Worm (Caenorhabditis elegans) whole organism, mixed stage, embryonic: ENCODE results near the gene srh-125.

Experiments used
- M03D4.4 ChIP-seq: sonication (generic microtip); optimal IDR thresholded peaks from 2 replicates; lab custom pipeline; 2017; ENCODE audit warnings: mild to moderate bottlenecking, missing genetic modification characterization, missing compliant biosample characterization
- bed-3 ChIP-seq: fragments of 200-800 bp; sonication (Bioruptor generic); optimal IDR thresholded peaks from 3 replicates; lab custom pipeline; 2018; ENCODE audit warnings: mild to moderate bottlenecking, missing genetic modification characterization, moderate library complexity, missing compliant biosample characterization
- blmp-1 ChIP-seq: fragments of 150-350 bp; optimal IDR thresholded peaks from 2 replicates; lab custom pipeline; 2014; ENCODE audit warnings: missing biosample characterization, missing genetic modification characterization
- ceh-39 ChIP-seq: fragments of 150-350 bp; optimal IDR thresholded peaks from 2 replicates; lab custom pipeline; 2014; ENCODE audit warnings: missing biosample characterization, missing genetic modification characterization
- ceh-43 ChIP-seq: fragments of 200-800 bp; sonication (Bioruptor generic); optimal IDR thresholded peaks from 2 replicates; lab custom pipeline; 2018; ENCODE audit warnings: mild to moderate bottlenecking, missing genetic modification characterization, moderate library complexity, missing compliant biosample characterization
- ceh-83 ChIP-seq: fragments of 200-800 bp; sonication (Bioruptor generic); optimal IDR thresholded peaks from 2 replicates; lab custom pipeline; 2018; ENCODE audit warnings: mild to moderate bottlenecking, missing genetic modification characterization, missing compliant biosample characterization
- ces-1 ChIP-seq: fragments of 150-350 bp; optimal IDR thresholded peaks from 2 replicates; lab custom pipeline; 2014; ENCODE audit warnings: missing biosample characterization, missing genetic modification reagents, missing genetic modification characterization
- cnd-1 ChIP-seq: fragments of 200-800 bp; sonication (Bioruptor generic); optimal IDR thresholded peaks from 2 replicates; lab custom pipeline; 2018; ENCODE audit warnings: mild to moderate bottlenecking, missing genetic modification characterization, missing compliant biosample characterization
- drap-1 ChIP-seq: fragments of 200-800 bp; sonication (Bioruptor generic); optimal IDR thresholded peaks from 3 replicates; lab custom pipeline; 2018; ENCODE audit warnings: mild to moderate bottlenecking, missing genetic modification characterization, missing compliant biosample characterization
- elt-1 ChIP-seq: sonication (generic microtip); optimal IDR thresholded peaks from 2 replicates; lab custom pipeline; 2017; ENCODE audit warnings: missing genetic modification characterization, mild to moderate bottlenecking, missing compliant biosample characterization, antibody characterized with exemption, moderate library complexity, borderline replicate concordance; ENCODE audit not compliant: insufficient read depth
- elt-3 ChIP-seq: fragments of 150-350 bp; optimal IDR thresholded peaks from 2 replicates; lab custom pipeline; 2014; ENCODE audit warnings: missing biosample characterization, missing genetic modification characterization
- flh-1 ChIP-seq: fragments of 200-800 bp; sonication (Bioruptor generic); optimal IDR thresholded peaks from 2 replicates; lab custom pipeline; 2018; ENCODE audit warnings: mild to moderate bottlenecking, missing genetic modification characterization, moderate library complexity, missing compliant biosample characterization
- ham-2 ChIP-seq: fragments of 200-800 bp; sonication (Bioruptor generic); optimal IDR thresholded peaks from 2 replicates; lab custom pipeline; 2018; ENCODE audit warnings: mild to moderate bottlenecking, missing genetic modification characterization, missing compliant biosample characterization
- hlh-1 ChIP-seq: fragments of 150-350 bp; optimal IDR thresholded peaks from 2 replicates; lab custom pipeline; 2014; ENCODE audit warnings: missing biosample characterization, missing genetic modification reagents, missing genetic modification characterization
- lin-13 ChIP-seq: fragments of 150-350 bp; optimal IDR thresholded peaks from 2 replicates; lab custom pipeline; 2014; ENCODE audit warnings: missing biosample characterization, missing genetic modification characterization
- lin-32 ChIP-seq: fragments of 200-800 bp; sonication (Bioruptor generic); optimal IDR thresholded peaks from 2 replicates; lab custom pipeline; 2018; ENCODE audit warnings: mild to moderate bottlenecking, missing genetic modification characterization, missing compliant biosample characterization
- mab-5 ChIP-seq: fragments of 150-350 bp; optimal IDR thresholded peaks from 2 replicates; lab custom pipeline; 2014; ENCODE audit warnings: missing biosample characterization, missing genetic modification characterization
- mep-1 ChIP-seq: fragments of 150-350 bp; optimal IDR thresholded peaks from 2 replicates; lab custom pipeline; 2017; ENCODE audit warnings: missing biosample characterization, missing genetic modification reagents, missing genetic modification characterization, inconsistent platforms
- mls-2 ChIP-seq: sonication (generic microtip); optimal IDR thresholded peaks from 2 replicates; lab custom pipeline; 2016; ENCODE audit warnings: mild to moderate bottlenecking, missing genetic modification characterization, moderate library complexity, missing compliant biosample characterization
- nhr-12 ChIP-seq: fragments of 150-350 bp; optimal IDR thresholded peaks from 2 replicates; lab custom pipeline; 2014; ENCODE audit warnings: missing biosample characterization, missing genetic modification characterization
- nhr-237 ChIP-seq: fragments of 150-350 bp; optimal IDR thresholded peaks from 2 replicates; lab custom pipeline; 2014; ENCODE audit warnings: missing biosample characterization, missing genetic modification characterization
- nhr-28 ChIP-seq: fragments of 150-350 bp; optimal IDR thresholded peaks from 2 replicates; lab custom pipeline; 2014; ENCODE audit warnings: missing biosample characterization, missing genetic modification characterization
- nhr-76 ChIP-seq: sonication (generic microtip); optimal IDR thresholded peaks from 2 replicates; lab custom pipeline; 2017; ENCODE audit warnings: missing biosample characterization, missing genetic modification characterization
- pha-4 ChIP-seq: fragments of 150-350 bp; optimal IDR thresholded peaks from 2 replicates; lab custom pipeline; 2018; ENCODE audit warnings: missing biosample characterization, missing genetic modification reagents, missing genetic modification characterization
- sem-2 ChIP-seq: fragments of 200-800 bp; sonication (Bioruptor generic); optimal IDR thresholded peaks from 2 replicates; lab custom pipeline; 2018; ENCODE audit warnings: mild to moderate bottlenecking, missing genetic modification characterization, missing compliant biosample characterization
- snpc-4 ChIP-seq: fragments of 150-350 bp; optimal IDR thresholded peaks from 2 replicates; lab custom pipeline; 2014; ENCODE audit warnings: missing biosample characterization, missing genetic modification characterization
- sptf-1 ChIP-seq: sonication (generic microtip); optimal IDR thresholded peaks from 2 replicates; lab custom pipeline; 2017; ENCODE audit warnings: mild to moderate bottlenecking, missing genetic modification characterization, moderate library complexity, missing compliant biosample characterization
- tbx-8 ChIP-seq: fragments of 200-800 bp; sonication (Bioruptor generic); optimal IDR thresholded peaks from 2 replicates; lab custom pipeline; 2018; ENCODE audit warnings: mild to moderate bottlenecking, missing genetic modification characterization, moderate library complexity, missing compliant biosample characterization
- unc-39 ChIP-seq: fragments of 150-350 bp; optimal IDR thresholded peaks from 2 replicates; lab custom pipeline; 2014; ENCODE audit warnings: missing biosample characterization, missing genetic modification characterization
- unc-62 ChIP-seq: fragments of 150-350 bp; optimal IDR thresholded peaks from 2 replicates; lab custom pipeline; 2014; ENCODE audit warnings: missing biosample characterization, missing genetic modification reagents, missing genetic modification characterization
- zip-8 ChIP-seq: fragments of 150-350 bp; optimal IDR thresholded peaks from 2 replicates; lab custom pipeline; 2014; ENCODE audit warnings: missing biosample characterization, missing genetic modification characterization
- ztf-11 ChIP-seq: fragments of 150-350 bp; optimal IDR thresholded peaks from 2 replicates; lab custom pipeline; 2014; ENCODE audit warnings: missing biosample characterization, missing genetic modification characterization

The srh-125 gene

DNA sequence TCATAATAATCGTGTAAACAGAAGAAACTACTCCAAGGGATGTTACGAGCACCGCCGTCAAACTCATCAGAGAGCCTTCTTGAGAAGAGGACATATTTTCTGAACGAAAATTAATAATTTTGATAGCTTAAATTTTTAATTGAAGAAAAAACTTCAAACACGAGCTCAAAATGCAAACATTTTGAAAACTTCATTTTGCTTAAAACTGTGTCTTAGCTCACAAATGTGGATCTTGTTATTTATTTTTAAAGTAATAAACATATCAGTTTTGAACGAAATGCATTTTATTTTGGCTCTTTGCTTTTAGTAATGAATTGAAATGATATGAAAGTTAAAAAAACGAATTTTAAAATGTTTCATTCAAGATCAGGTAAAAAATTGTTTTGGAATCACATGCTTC is 10.9 kb upstream of the srh-125 start, which contains the start of gene srbc-7:
Gene srbc-7, minus strand, starts transcription at position 101 of the 400 bp plus-strand sequence.
- no peak for TF ChIP-seq ceh-43
- no peak for TF ChIP-seq drap-1 (GFP tag; lab: Kevin White, UChicago)
- no peak for TF ChIP-seq nhr-28 (tag; lab: Kevin White, UChicago)
- TF ChIP-seq ztf-11, result no peak
- TF ChIP-seq ham-2 (GFP tag; lab: Kevin White, UChicago), result no peak
- TF ChIP-seq hlh-1, result no peak
- TF ChIP-seq zip-8 (tag; lab: Kevin White, UChicago), result no peak
- no peak for TF ChIP-seq sem-2
- no peak for TF ChIP-seq mls-2 (tag; lab: Kevin White, UChicago)
- no peak for TF ChIP-seq nhr-12 (tag; lab: Kevin White, UChicago)
- TF ChIP-seq elt-3, result no peak
- no peak for TF ChIP-seq ces-1 (GFP tag; lab: Kevin White, UChicago)
- no peak for TF ChIP-seq cnd-1 (tag; lab: Kevin White, UChicago)
- no peak for TF ChIP-seq M03D4.4 (tag; lab: Kevin White, UChicago)
- TF ChIP-seq elt-1, result no peak
- TF ChIP-seq flh-1 (GFP tag; lab: Kevin White, UChicago), result no peak
- no peak for TF ChIP-seq nhr-237 (tag; lab: Kevin White, UChicago)

ce11 chrV:7485000-7485399 is 8.3 kb upstream of the srh-125 start, which contains the start of gene srbc-8:
TSS of gene srbc-8 (minus strand) at chrV:7485100.
- no peak for TF ChIP-seq ces-1 (GFP tag; lab: Kevin White, UChicago)
- TF ChIP-seq bed-3 (GFP tag; lab: Kevin White, UChicago), result no peak
- TF ChIP-seq sptf-1, result no peak
- no peak for TF ChIP-seq ceh-43
- no peak for TF ChIP-seq flh-1 (GFP tag; lab: Kevin White, UChicago)
- no peak for TF ChIP-seq lin-13 (tag; lab: Kevin White, UChicago)
- TF ChIP-seq ceh-83 (GFP tag; lab: Kevin White, UChicago), result no peak
- TF ChIP-seq nhr-237 (tag; lab: Kevin White, UChicago), result no peak
- no peak for TF ChIP-seq mab-5 (tag; lab: Kevin White, UChicago)
- no peak for TF ChIP-seq elt-1
- no peak for TF ChIP-seq blmp-1
- no peak for TF ChIP-seq mep-1 (tag; lab: Kevin White, UChicago)
- TF ChIP-seq cnd-1 (tag; lab: Kevin White, UChicago), result no peak
- TF ChIP-seq mls-2 (tag; lab: Kevin White, UChicago), result no peak
- TF ChIP-seq elt-3, result no peak

ce11 chrV:7480949-7481348 is 4.3 kb upstream of the srh-125 start, which contains the start of gene C18B10.6:
TSS of gene C18B10.6 (minus strand) at chrV:7481049.
- TF ChIP-seq ceh-83 (GFP tag; lab: Kevin White, UChicago), result no peak
- no peak for TF ChIP-seq ceh-39 (tag; lab: Kevin White, UChicago)
- TF ChIP-seq nhr-237 (tag; lab: Kevin White, UChicago), result no peak
- TF ChIP-seq, all 35 proteins: peak for 0

DNA sequence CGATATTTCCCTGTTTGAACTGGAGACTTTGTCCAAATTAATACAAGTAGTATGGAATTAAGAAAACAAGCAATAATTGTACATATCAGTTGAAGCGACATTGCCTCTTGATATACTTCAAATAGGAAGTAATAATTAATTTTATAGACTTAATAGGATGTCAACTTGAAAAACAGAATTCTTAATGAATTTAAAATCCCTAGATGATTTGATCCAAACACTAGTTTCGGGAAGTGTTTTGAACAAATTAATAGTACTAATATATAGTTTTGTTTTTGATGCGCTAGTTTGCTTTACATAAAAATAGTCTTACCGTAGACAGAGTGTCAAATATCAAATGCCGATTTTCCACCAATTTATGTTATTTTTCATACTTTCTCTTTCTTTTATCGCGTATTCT is 1.7 kb upstream of the srh-125 start, which contains the start of gene str-190:
Gene str-190, minus strand, starts transcription at position 101 of the 400 bp plus-strand sequence.
- TF ChIP-seq ham-2 (GFP tag; lab: Kevin White, UChicago), result no peak
- TF ChIP-seq pha-4 (tag; lab: Kevin White, UChicago), result no peak
- TF ChIP-seq sptf-1, result no peak
- TF ChIP-seq ces-1 (GFP tag; lab: Kevin White, UChicago), result no peak
- TF ChIP-seq unc-62 (GFP tag; lab: Kevin White, UChicago), result no peak
- no peak for TF ChIP-seq ztf-11
- no peak for TF ChIP-seq nhr-12 (tag; lab: Kevin White, UChicago)
- TF ChIP-seq nhr-237 (tag; lab: Kevin White, UChicago), result no peak
- no peak for TF ChIP-seq nhr-76 (tag; lab: Kevin White, UChicago)
- TF ChIP-seq zip-8 (tag; lab: Kevin White, UChicago), result no peak
- no peak for TF ChIP-seq cnd-1 (tag; lab: Kevin White, UChicago)
- no peak for TF ChIP-seq lin-32 (GFP tag; lab: Kevin White, UChicago)
- TF ChIP-seq blmp-1, result no peak
- no peak for TF ChIP-seq elt-3
- TF ChIP-seq elt-1, result no peak
- TF ChIP-seq ceh-43, result no peak
- no peak for TF ChIP-seq ceh-83 (GFP tag; lab: Kevin White, UChicago)
- TF ChIP-seq snpc-4 (tag; lab: Kevin White, UChicago), result no peak

DNA sequence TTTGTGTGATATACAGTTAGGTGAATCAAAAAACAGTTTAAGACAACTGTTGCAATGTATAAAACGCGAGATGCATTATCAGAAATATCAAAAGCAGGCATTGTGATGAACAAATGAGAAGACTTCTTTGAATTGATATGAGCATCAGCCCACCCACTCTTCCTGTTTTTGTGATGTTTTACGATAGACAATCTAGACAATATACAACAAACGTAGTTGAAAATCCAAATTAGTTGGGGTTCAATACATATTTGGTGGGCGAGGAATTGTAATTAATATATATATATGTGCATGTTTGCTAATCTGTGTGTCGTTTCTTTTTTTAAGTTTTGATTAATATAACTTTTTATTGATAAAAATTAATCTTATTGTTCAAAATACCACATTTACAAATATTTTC is 3.9 kb downstream of the srh-125 start, which contains the start of gene str-28:
Gene str-28, minus strand, starts transcription at position 101 of the 400 bp plus-strand sequence.
- TF ChIP-seq cnd-1 (tag; lab: Kevin White, UChicago), result no peak
- no peak for TF ChIP-seq ham-2 (GFP tag; lab: Kevin White, UChicago)
- TF ChIP-seq elt-3, result no peak
- TF ChIP-seq zip-8 (tag; lab: Kevin White, UChicago), result no peak
- no peak for TF ChIP-seq tbx-8
- TF ChIP-seq unc-39, result no peak
- TF ChIP-seq sem-2, result no peak
- no peak for TF ChIP-seq unc-62 (GFP tag; lab: Kevin White, UChicago)
